Fruit fly (Drosophila melanogaster) whole organism, embryonic: ENCODE results near the gene p24-2.

Source experiments
- Aef1 ChIP-seq: fragments of 200-800 bp; sonication (Bioruptor generic); IDR thresholded peaks from 3 replicates; pipeline ENCODE4 v1.3.6; 2022; ENCODE audit warnings: missing biosample characterization, missing genetic modification characterization
- Asciz ChIP-seq: fragments of 200-800 bp; sonication (Bioruptor generic); optimal IDR thresholded peaks from 2 replicates; lab custom pipeline; 2017; ENCODE audit warnings: missing biosample characterization, mild to moderate bottlenecking, missing genetic modification characterization, missing genetic modification reagents
- B-H1 ChIP-seq: fragments of 200-800 bp; sonication (Bioruptor generic); IDR thresholded peaks from 3 replicates; pipeline ENCODE4 v1.3.6; 2022; ENCODE audit warnings: missing biosample characterization, missing genetic modification characterization
- CG12219 ChIP-seq: fragments of 200-800 bp; sonication (Bioruptor generic); optimal IDR thresholded peaks from 3 replicates; lab custom pipeline; 2018; ENCODE audit warnings: missing biosample characterization, mild to moderate bottlenecking, missing genetic modification characterization
- CG12299 ChIP-seq: fragments of 200-800 bp; sonication (Bioruptor generic); optimal IDR thresholded peaks from 2 replicates; lab custom pipeline; 2018; ENCODE audit warnings: missing biosample characterization, mild to moderate bottlenecking, missing genetic modification characterization
- CG13123 ChIP-seq: fragments of 200-800 bp; sonication (Bioruptor generic); optimal IDR thresholded peaks from 2 replicates; lab custom pipeline; 2016; ENCODE audit warnings: missing biosample characterization, missing genetic modification characterization
- CG13894 ChIP-seq: fragments of 200-800 bp; sonication (Bioruptor generic); optimal IDR thresholded peaks from 3 replicates; lab custom pipeline; 2018; ENCODE audit warnings: missing biosample characterization, mild to moderate bottlenecking, missing genetic modification characterization, moderate library complexity
- CG14860 ChIP-seq: fragments of 200-800 bp; sonication (Bioruptor generic); IDR thresholded peaks from 3 replicates; pipeline ENCODE4 v1.3.6; 2022; ENCODE audit warnings: missing biosample characterization, missing genetic modification characterization; ENCODE audit not compliant: partially characterized antibody
- CG15601 ChIP-seq: fragments of 200-800 bp; sonication (Bioruptor generic); optimal IDR thresholded peaks from 3 replicates; lab custom pipeline; 2019; ENCODE audit warnings: missing biosample characterization, mild to moderate bottlenecking, missing genetic modification characterization, moderate library complexity
- CG1603 ChIP-seq: fragments of 200-800 bp; sonication (Bioruptor generic); optimal IDR thresholded peaks from 2 replicates; lab custom pipeline; 2019; ENCODE audit warnings: missing biosample characterization, mild to moderate bottlenecking, missing genetic modification characterization, moderate library complexity
- CG17568 ChIP-seq: fragments of 200-800 bp; sonication (Bioruptor generic); optimal IDR thresholded peaks from 2 replicates; lab custom pipeline; 2018; ENCODE audit warnings: missing biosample characterization, mild to moderate bottlenecking, missing genetic modification characterization, moderate library complexity
- CG18619 ChIP-seq: fragments of 200-800 bp; sonication (Bioruptor generic); optimal IDR thresholded peaks from 3 replicates; lab custom pipeline; 2017; ENCODE audit warnings: missing biosample characterization, mild to moderate bottlenecking, missing genetic modification characterization
- CG3065 ChIP-seq: fragments of 200-800 bp; sonication (Bioruptor generic); optimal IDR thresholded peaks from 2 replicates; lab custom pipeline; 2016; ENCODE audit warnings: missing biosample characterization, missing genetic modification characterization
- CG31224 ChIP-seq: fragments of 200-800 bp; sonication (Bioruptor generic); IDR thresholded peaks from 2 replicates; pipeline ENCODE4 v1.3.6; 2022; ENCODE audit warnings: missing biosample characterization, missing genetic modification characterization
- CG33213 ChIP-seq: fragments of 200-800 bp; sonication (Bioruptor generic); optimal IDR thresholded peaks from 3 replicates; lab custom pipeline; 2016; ENCODE audit warnings: missing biosample characterization, missing genetic modification characterization
- CG3995 ChIP-seq: fragments of 200-800 bp; sonication (Bioruptor generic); optimal IDR thresholded peaks from 3 replicates; lab custom pipeline; 2016; ENCODE audit warnings: missing biosample characterization, missing genetic modification characterization
- CG4282 ChIP-seq: fragments of 200-800 bp; sonication (Bioruptor generic); optimal IDR thresholded peaks from 2 replicates; lab custom pipeline; 2016; ENCODE audit warnings: missing biosample characterization, missing genetic modification characterization
- CG6272 ChIP-seq: fragments of 200-800 bp; sonication (Bioruptor generic); IDR thresholded peaks from 2 replicates; pipeline ENCODE4 v1.3.6; 2022; ENCODE audit warnings: missing biosample characterization, missing genetic modification characterization
- CG8765 ChIP-seq: fragments of 200-800 bp; sonication (Bioruptor generic); IDR thresholded peaks from 2 replicates; pipeline ENCODE4 v1.3.6; 2022; ENCODE audit warnings: missing biosample characterization, missing genetic modification characterization
- CG8944 ChIP-seq: fragments of 200-800 bp; sonication (Bioruptor generic); optimal IDR thresholded peaks from 3 replicates; lab custom pipeline; 2016; ENCODE audit warnings: missing biosample characterization, missing genetic modification characterization
- Dad ChIP-seq: fragments of 200-800 bp; sonication (Bioruptor generic); optimal IDR thresholded peaks from 3 replicates; lab custom pipeline; 2016; ENCODE audit warnings: missing biosample characterization, missing genetic modification characterization
- Dref ChIP-seq: fragments of 200-800 bp; sonication (Bioruptor generic); IDR thresholded peaks from 2 replicates; pipeline ENCODE4 v1.3.6; 2022; ENCODE audit warnings: missing biosample characterization, missing genetic modification characterization
- ERR ChIP-seq: fragments of 200-800 bp; sonication (Bioruptor generic); optimal IDR thresholded peaks from 2 replicates; lab custom pipeline; 2016; ENCODE audit warnings: missing biosample characterization, missing genetic modification characterization
- Fer3 ChIP-seq: fragments of 200-800 bp; sonication (Bioruptor generic); optimal IDR thresholded peaks from 2 replicates; lab custom pipeline; 2018; ENCODE audit warnings: missing biosample characterization, mild to moderate bottlenecking, missing genetic modification characterization, moderate library complexity
- Gug ChIP-seq: fragments of 200-800 bp; sonication (Bioruptor generic); IDR thresholded peaks from 4 replicates; pipeline ENCODE4 v1.3.6; 2022; ENCODE audit warnings: missing biosample characterization, missing genetic modification characterization
- Hmx ChIP-seq: fragments of 200-800 bp; sonication (Bioruptor generic); optimal IDR thresholded peaks from 2 replicates; lab custom pipeline; 2016; ENCODE audit warnings: missing biosample characterization, missing genetic modification characterization
- Hsf ChIP-seq: fragments of 200-800 bp; sonication (Bioruptor generic); optimal IDR thresholded peaks from 3 replicates; lab custom pipeline; 2016; ENCODE audit warnings: missing biosample characterization, missing genetic modification characterization
- Lpt ChIP-seq: fragments of >200 bp; optimal IDR thresholded peaks from 2 replicates; lab custom pipeline; 2018; ENCODE audit warnings: missing biosample characterization, missing genetic modification characterization
- MBD-R2 ChIP-seq: fragments of 200-800 bp; sonication (Bioruptor generic); IDR thresholded peaks from 2 replicates; pipeline ENCODE4 v1.3.6; 2022; ENCODE audit warnings: missing biosample characterization, missing genetic modification characterization
- Mad ChIP-seq: fragments of 200-800 bp; sonication (Bioruptor generic); optimal IDR thresholded peaks from 2 replicates; lab custom pipeline; 2016; ENCODE audit warnings: missing biosample characterization, missing genetic modification characterization
- Ptx1 ChIP-seq: fragments of 200-800 bp; sonication (Bioruptor generic); IDR thresholded peaks from 2 replicates; pipeline ENCODE4 v1.3.6; 2022; ENCODE audit warnings: missing biosample characterization, missing genetic modification characterization
- Spps ChIP-seq: fragments of 200-800 bp; sonication (Bioruptor generic); optimal IDR thresholded peaks from 2 replicates; lab custom pipeline; 2018; ENCODE audit warnings: missing biosample characterization, mild to moderate bottlenecking, missing genetic modification characterization
- cato ChIP-seq: fragments of 200-800 bp; sonication (Bioruptor generic); optimal IDR thresholded peaks from 2 replicates; lab custom pipeline; 2016; ENCODE audit warnings: missing biosample characterization, missing genetic modification characterization, borderline replicate concordance
- corto ChIP-seq: fragments of 200-800 bp; sonication (Bioruptor generic); optimal IDR thresholded peaks from 2 replicates; lab custom pipeline; 2016; ENCODE audit warnings: missing biosample characterization, mild to moderate bottlenecking, missing genetic modification characterization, moderate library complexity
- da ChIP-seq: fragments of 200-800 bp; sonication (Bioruptor generic); optimal IDR thresholded peaks from 2 replicates; lab custom pipeline; 2016; ENCODE audit warnings: missing biosample characterization, missing genetic modification characterization
- dati ChIP-seq: fragments of 200-800 bp; sonication (Bioruptor generic); IDR thresholded peaks from 2 replicates; pipeline ENCODE4 v1.3.6; 2022; ENCODE audit warnings: missing biosample characterization, missing genetic modification characterization
- dmrt11E ChIP-seq: fragments of 200-800 bp; sonication (Bioruptor generic); optimal IDR thresholded peaks from 3 replicates; lab custom pipeline; 2018; ENCODE audit warnings: missing biosample characterization, mild to moderate bottlenecking, missing genetic modification characterization, moderate library complexity
- ewg ChIP-seq: fragments of 200-800 bp; sonication (Bioruptor generic); optimal IDR thresholded peaks from 3 replicates; lab custom pipeline; 2017; ENCODE audit warnings: mild to moderate bottlenecking, missing biosample characterization, missing genetic modification reagents, missing genetic modification characterization
- gce ChIP-seq: fragments of 200-800 bp; sonication (Bioruptor generic); IDR thresholded peaks from 3 replicates; pipeline ENCODE4 v1.3.6; 2022; ENCODE audit warnings: missing biosample characterization, missing genetic modification characterization
- gsb ChIP-seq: fragments of 200-800 bp; sonication (Bioruptor generic); IDR thresholded peaks from 2 replicates; pipeline ENCODE4 v1.3.6; 2022; ENCODE audit warnings: missing biosample characterization, missing genetic modification characterization
- hbn ChIP-seq: fragments of 200-800 bp; sonication (Bioruptor generic); IDR thresholded peaks from 2 replicates; pipeline ENCODE4 v1.3.6; 2022; ENCODE audit warnings: missing biosample characterization, missing genetic modification characterization; ENCODE audit not compliant: partially characterized antibody
- insv ChIP-seq, 2 experiments: fragments of 200-800 bp; sonication (Bioruptor generic); optimal IDR thresholded peaks; 3 replicates each; lab custom pipeline; 2016 to 2018; ENCODE audit warnings: missing biosample characterization in 2 of 2, missing genetic modification characterization in 2 of 2
- jigr1 ChIP-seq: fragments of 200-800 bp; sonication (Bioruptor generic); IDR thresholded peaks from 3 replicates; pipeline ENCODE4 v1.3.6; 2022; ENCODE audit warnings: missing biosample characterization, missing genetic modification characterization
- ken ChIP-seq: fragments of 200-800 bp; sonication (Bioruptor generic); IDR thresholded peaks from 3 replicates; pipeline ENCODE4 v1.3.6; 2022; ENCODE audit warnings: missing biosample characterization, missing genetic modification characterization
- lilli ChIP-seq: fragments of 200-800 bp; sonication (Bioruptor generic); optimal IDR thresholded peaks from 3 replicates; lab custom pipeline; 2016; ENCODE audit warnings: missing biosample characterization, missing genetic modification characterization
- mirr ChIP-seq: fragments of 200-800 bp; sonication (Bioruptor generic); optimal IDR thresholded peaks from 3 replicates; lab custom pipeline; 2018; ENCODE audit warnings: missing biosample characterization, mild to moderate bottlenecking, missing genetic modification characterization
- oc ChIP-seq: fragments of 200-800 bp; sonication (Bioruptor generic); optimal IDR thresholded peaks from 2 replicates; lab custom pipeline; 2018; ENCODE audit warnings: missing biosample characterization, mild to moderate bottlenecking, missing genetic modification characterization, moderate library complexity
- pzg ChIP-seq: fragments of 200-800 bp; sonication (Bioruptor generic); optimal IDR thresholded peaks from 3 replicates; lab custom pipeline; 2018; ENCODE audit warnings: missing biosample characterization, mild to moderate bottlenecking, missing genetic modification characterization, moderate library complexity
- sens-2 ChIP-seq: fragments of 200-800 bp; sonication (Bioruptor generic); IDR thresholded peaks from 2 replicates; pipeline ENCODE4 v1.3.6; 2022; ENCODE audit warnings: missing biosample characterization, missing genetic modification characterization
- slbo ChIP-seq: fragments of 200-800 bp; sonication (Bioruptor generic); IDR thresholded peaks from 2 replicates; pipeline ENCODE4 v1.3.6; 2022; ENCODE audit warnings: missing biosample characterization, missing genetic modification characterization
- tin ChIP-seq: fragments of 200-800 bp; sonication (Bioruptor generic); optimal IDR thresholded peaks from 3 replicates; lab custom pipeline; 2016; ENCODE audit warnings: missing biosample characterization, missing genetic modification characterization
- zen2 ChIP-seq: fragments of 200-800 bp; sonication (Bioruptor generic); IDR thresholded peaks from 3 replicates; pipeline ENCODE4 v1.3.6; 2022; ENCODE audit warnings: missing biosample characterization, missing genetic modification characterization; ENCODE audit not compliant: partially characterized antibody

Gene p24-2

dm6 chr3R:9701148-9701703, 8.6 kb upstream of the p24-2 start (continued):
- TF ChIP-seq cato (GFP tag; lab: Kevin White, UChicago): no peak
- no peak for TF ChIP-seq gsb (GFP tag; lab: Robert Waterston, UW)
- peak; percentile 86 for TF ChIP-seq mirr (GFP tag; lab: Kevin White, UChicago)
- no peak for TF ChIP-seq Gug (GFP tag; lab: Robert Waterston, UW)
- no peak for TF ChIP-seq pzg
- no peak for TF ChIP-seq oc (tag; lab: Kevin White, UChicago)
- no peak for TF ChIP-seq tin (GFP tag; lab: Kevin White, UChicago)
- TF ChIP-seq CG8944 (GFP tag; lab: Kevin White, UChicago): no peak
- no peak for TF ChIP-seq CG3995
- no peak for TF ChIP-seq B-H1 (GFP tag; lab: Robert Waterston, UW)
- no peak for TF ChIP-seq Ptx1
- TF ChIP-seq CG4282 (GFP tag; lab: Kevin White, UChicago): no peak
- no peak for TF ChIP-seq Hmx (GFP tag; lab: Kevin White, UChicago)
- TF ChIP-seq sens-2: no peak
- TF ChIP-seq CG14860 (GFP tag; lab: Robert Waterston, UW): no peak
- TF ChIP-seq CG1603 (tag; lab: Kevin White, UChicago): peak; percentile 13
- TF ChIP-seq CG12299 (tag; lab: Kevin White, UChicago): no peak
- TF ChIP-seq jigr1 (GFP tag; lab: Robert Waterston, UW): no peak
- no peak for TF ChIP-seq Aef1 (GFP tag; lab: Robert Waterston, UW)
- peak; percentile 0 for TF ChIP-seq CG13123 (GFP tag; lab: Kevin White, UChicago)
- TF ChIP-seq zen2: no peak
- TF ChIP-seq ERR (GFP tag; lab: Kevin White, UChicago): no peak
- TF ChIP-seq ewg: no peak
- TF ChIP-seq CG15601 (tag; lab: Kevin White, UChicago): peak; percentile 4
- no peak for TF ChIP-seq CG31224 (GFP tag; lab: Robert Waterston, UW)
- TF ChIP-seq CG17568 (GFP tag; lab: Kevin White, UChicago): peak; percentile 41
- no peak for TF ChIP-seq dmrt11E
- TF ChIP-seq CG6272 (GFP tag; lab: Robert Waterston, UW): no peak
- TF ChIP-seq CG12219 (GFP tag; lab: Kevin White, UChicago): no peak
- TF ChIP-seq gce: no peak
- no peak for TF ChIP-seq CG3065 (GFP tag; lab: Kevin White, UChicago)
- no peak for TF ChIP-seq Dref (GFP tag; lab: Robert Waterston, UW)
- TF ChIP-seq Spps (tag; lab: Kevin White, UChicago): no peak
- no peak for TF ChIP-seq CG18619 (GFP tag; lab: Kevin White, UChicago)
- peak; percentile 58 for TF ChIP-seq Asciz
- no peak for TF ChIP-seq CG8765 (GFP tag; lab: Robert Waterston, UW)
- no peak for TF ChIP-seq Lpt (GFP tag; lab: Kevin White, UChicago)
- TF ChIP-seq Hsf: no peak
- TF ChIP-seq Fer3 (tag; lab: Kevin White, UChicago): peak; percentile 39
- TF ChIP-seq Mad (GFP tag; lab: Kevin White, UChicago): no peak
- no peak for TF ChIP-seq insv (GFP tag; optimal IDR thresholded peaks at IDR 0.05; lab: Kevin White, UChicago)
- TF ChIP-seq corto (GFP tag; lab: Kevin White, UChicago): no peak
- no peak for TF ChIP-seq hbn (GFP tag; lab: Robert Waterston, UW)
- TF ChIP-seq lilli (GFP tag; lab: Kevin White, UChicago): no peak
- no peak for TF ChIP-seq CG33213 (GFP tag; lab: Kevin White, UChicago)
- TF ChIP-seq ken: no peak
- TF ChIP-seq Dad (GFP tag; lab: Kevin White, UChicago): no peak
- TF ChIP-seq da (GFP tag; lab: Kevin White, UChicago): no peak
- TF ChIP-seq dati (GFP tag; lab: Robert Waterston, UW): no peak
- TF ChIP-seq slbo (GFP tag; lab: Robert Waterston, UW): no peak
- peak; percentile 45 for TF ChIP-seq CG13894
- TF ChIP-seq MBD-R2 (GFP tag; lab: Robert Waterston, UW): no peak
